Worm (Caenorhabditis elegans) whole organism, late embryonic: ENCODE results near the gene nhr-202.

Source experiments
- ceh-2 ChIP-seq: sonication (generic microtip); optimal IDR thresholded peaks from 2 replicates; lab custom pipeline; 2016; ENCODE audit warnings: missing genotype, missing genetic modification characterization, missing compliant biosample characterization
- hlh-30 ChIP-seq: sonication (generic microtip); optimal IDR thresholded peaks from 2 replicates; lab custom pipeline; 2017; ENCODE audit warnings: antibody characterized with exemption, missing genetic modification characterization, missing compliant biosample characterization; ENCODE audit not compliant: insufficient read depth
- odd-2 ChIP-seq: sonication (generic microtip); optimal IDR thresholded peaks from 2 replicates; lab custom pipeline; 2017; ENCODE audit warnings: antibody characterized with exemption, mild to moderate bottlenecking, missing genetic modification characterization, missing compliant biosample characterization

- TF ChIP-seq odd-2 (tag; lab: Kevin White, UChicago) (no peak), ceh-2 (tag; lab: Kevin White, UChicago) (no peak), hlh-30 (no peak)
Measured at ce11 chrV:500535-500934, 38.1 kb downstream of the nhr-202 start.
